Worm (Caenorhabditis elegans): ENCODE measurements around the gene penr-1.

Gene penr-1

DNA sequence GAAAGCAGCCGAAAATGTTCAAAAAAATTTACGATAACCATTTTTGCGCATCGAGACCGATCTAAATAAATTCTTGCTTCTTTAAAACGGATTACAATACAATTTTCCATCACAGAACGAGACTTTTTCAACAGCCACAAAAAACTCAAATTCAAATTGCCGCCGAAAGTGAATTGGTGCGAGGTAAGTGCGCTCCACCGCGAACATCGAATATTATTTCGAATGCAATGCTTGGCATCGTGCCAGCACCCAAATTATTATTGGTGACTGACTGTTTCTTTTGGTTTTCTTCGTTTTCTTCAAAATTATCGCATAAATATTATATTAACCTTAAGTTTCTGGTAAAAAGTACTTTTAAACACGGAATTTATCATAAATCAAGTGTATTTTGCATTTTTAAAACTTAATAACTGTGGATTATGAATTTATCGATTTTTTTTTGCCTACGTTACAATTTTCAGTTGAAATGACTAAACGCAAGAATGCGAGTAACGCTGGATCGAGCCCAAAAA lies at the start of gene penr-1:
Gene penr-1, plus strand, starts transcription at position 462 of the 512 bp plus-strand sequence.
- TF ChIP-seq lin-38 (GFP tag; IDR thresholded peaks at IDR 0.05) = peak; percentile 92
- TF ChIP-seq skn-1 (tag; optimal IDR thresholded peaks at IDR 0.05) = no peak
- TF ChIP-seq nhr-25 (tag; optimal IDR thresholded peaks at IDR 0.05; ENCODE audit: borderline replicate concordance, insufficient read depth) = no peak
- no peak for TF ChIP-seq ceh-44 (GFP tag; IDR thresholded peaks at IDR 0.05)
- TF ChIP-seq ama-1 (optimal IDR thresholded peaks at IDR 0.05) = no peak
- no peak for TF ChIP-seq zfp-3 (GFP tag; conservative IDR thresholded peaks at IDR 0.05)
- TF ChIP-seq aha-1 (tag) = peak; percentile 85
- TF ChIP-seq nhr-28 (tag; optimal IDR thresholded peaks at IDR 0.05) = peak; percentile 36
- peak; percentile 89 for TF ChIP-seq dpl-1 (GFP tag; optimal IDR thresholded peaks at IDR 0.05)
- TF ChIP-seq spr-3 (GFP tag; optimal IDR thresholded peaks at IDR 0.05) = no peak
- peak; percentile 53 for TF ChIP-seq rbr-2 (tag; optimal IDR thresholded peaks at IDR 0.05)
- no peak for TF ChIP-seq pha-4 (GFP tag; IDR thresholded peaks at IDR 0.05)
- peak; percentile 17 for TF ChIP-seq pha-4 (tag; optimal IDR thresholded peaks at IDR 0.05)
- TF ChIP-seq nhr-48 (tag; optimal IDR thresholded peaks at IDR 0.05) = peak; percentile 47
- TF ChIP-seq ZK337.2 (GFP tag; IDR thresholded peaks at IDR 0.05) = no peak
- peak; percentile 1 for TF ChIP-seq nhr-6 (tag; optimal IDR thresholded peaks at IDR 0.05)
- peak; percentile 7 for TF ChIP-seq unc-130 (GFP tag; optimal IDR thresholded peaks at IDR 0.05)

DNA sequence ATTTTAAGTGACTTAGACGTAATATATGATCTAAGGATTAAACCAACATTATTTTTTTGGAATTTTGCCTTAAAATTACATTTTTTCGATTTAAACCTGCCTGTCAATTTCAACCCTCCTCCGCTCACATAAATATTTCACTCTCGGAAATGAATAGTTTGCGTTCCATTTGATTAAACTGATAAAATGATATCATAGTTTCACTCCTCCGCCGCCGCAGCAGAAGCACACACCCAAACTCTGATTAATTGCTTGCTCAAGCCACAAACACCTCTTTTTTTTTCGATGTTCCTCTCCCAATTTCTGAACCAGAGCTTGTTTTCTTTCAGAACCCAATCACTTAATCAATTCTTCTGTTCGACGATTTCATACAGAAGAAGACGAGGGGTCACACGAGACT lies 46.2 kb upstream of the penr-1 start, which contains the start of gene Y49G5B.1:
Gene Y49G5B.1, plus strand, starts transcription at position 324 of the 400 bp plus-strand sequence.
- no peak for TF ChIP-seq aly-2 (tag; optimal IDR thresholded peaks at IDR 0.05)
- peak; percentile 87 for TF ChIP-seq aha-1 (tag)
- TF ChIP-seq unc-130 (GFP tag; optimal IDR thresholded peaks at IDR 0.05) = no peak
- TF ChIP-seq snpc-1.2 (GFP tag; IDR thresholded peaks at IDR 0.05) = no peak
- TF ChIP-seq pqm-1 (tag; optimal IDR thresholded peaks at IDR 0.05) = peak; percentile 6
- TF ChIP-seq vab-7 (GFP tag; IDR thresholded peaks at IDR 0.05) = no peak
- TF ChIP-seq skn-1 (tag; optimal IDR thresholded peaks at IDR 0.05) = no peak
- no peak for TF ChIP-seq lin-13 (GFP tag; optimal IDR thresholded peaks at IDR 0.05)
- peak; percentile 6 for TF ChIP-seq nhr-28 (tag; optimal IDR thresholded peaks at IDR 0.05)
- TF ChIP-seq dmd-6 (GFP tag; IDR thresholded peaks at IDR 0.05) = peak; percentile 49
- no peak for TF ChIP-seq zip-2 (tag; optimal IDR thresholded peaks at IDR 0.05)
- TF ChIP-seq mxl-2 (GFP tag; conservative IDR thresholded peaks at IDR 0.05) = no peak
- no peak for TF ChIP-seq mes-2 (tag; optimal IDR thresholded peaks at IDR 0.05; ENCODE audit: poor library complexity, severe bottlenecking)
- no peak for TF ChIP-seq nhr-10 (tag; optimal IDR thresholded peaks at IDR 0.05)
- TF ChIP-seq php-3 (GFP tag; IDR thresholded peaks at IDR 0.05) = no peak

- TF ChIP-seq mdl-1 (tag; optimal IDR thresholded peaks at IDR 0.05) (peak in 1 of 2 experiments; percentile 3), lim-7 (GFP tag; IDR thresholded peaks at IDR 0.05) (no peak), spr-3 (GFP tag; optimal IDR thresholded peaks at IDR 0.05) (no peak), ZK546.5 (tag; optimal IDR thresholded peaks at IDR 0.05) (no peak)
Observed at ce11 chrV:5225660-5226059, 43.6 kb upstream of the penr-1 start.

- TF ChIP-seq unc-62 (GFP tag; optimal IDR thresholded peaks at IDR 0.05 in 1 of 2) (peak in 1 of 2 experiments; percentile 85), unc-62 (tag; optimal IDR thresholded peaks at IDR 0.05) (no peak), nhr-28 (tag; optimal IDR thresholded peaks at IDR 0.05) (peak; percentile 21), F10B5.3 (tag; optimal IDR thresholded peaks at IDR 0.05) (no peak), jun-1 (tag; optimal IDR thresholded peaks at IDR 0.05) (no peak)
Observed at ce11 chrV:5228513-5228912, 40.8 kb upstream of the penr-1 start.

DNA sequence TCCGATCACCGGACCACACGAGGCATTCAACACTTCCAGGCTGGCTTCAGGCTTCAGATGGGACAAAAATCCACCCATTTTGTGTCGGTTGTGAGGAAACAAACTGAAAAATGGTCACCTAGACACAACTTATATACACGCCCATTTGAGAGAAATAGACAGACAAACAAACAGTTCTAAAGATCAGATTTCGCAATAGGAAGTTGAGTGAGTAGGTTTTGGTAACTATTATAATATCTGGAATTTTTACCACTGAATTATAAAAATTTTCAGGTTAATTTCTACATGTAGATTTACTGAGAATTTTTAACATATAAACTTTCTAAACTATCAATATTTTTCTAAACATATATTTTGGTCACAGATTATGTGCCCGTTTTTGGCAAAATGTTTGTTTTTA lies 35.5 kb upstream of the penr-1 start, which contains the start of gene cest-32:
Gene cest-32, minus strand, starts transcription at position 115 of the 400 bp plus-strand sequence.
- no peak for TF ChIP-seq skn-1 (tag; optimal IDR thresholded peaks at IDR 0.05)
- peak; percentile 2 for TF ChIP-seq dve-1 (tag; optimal IDR thresholded peaks at IDR 0.05; ENCODE audit: insufficient read depth)
- no peak for TF ChIP-seq ceh-82 (tag; optimal IDR thresholded peaks at IDR 0.05)
- TF ChIP-seq F10B5.3 (tag; optimal IDR thresholded peaks at IDR 0.05) = no peak
- TF ChIP-seq ceh-20 (GFP tag; IDR thresholded peaks at IDR 0.05) = no peak

Data from whole organism, L4 larva.